Fruit fly (Drosophila melanogaster): ENCODE measurements around the gene ttk.

DNA sequence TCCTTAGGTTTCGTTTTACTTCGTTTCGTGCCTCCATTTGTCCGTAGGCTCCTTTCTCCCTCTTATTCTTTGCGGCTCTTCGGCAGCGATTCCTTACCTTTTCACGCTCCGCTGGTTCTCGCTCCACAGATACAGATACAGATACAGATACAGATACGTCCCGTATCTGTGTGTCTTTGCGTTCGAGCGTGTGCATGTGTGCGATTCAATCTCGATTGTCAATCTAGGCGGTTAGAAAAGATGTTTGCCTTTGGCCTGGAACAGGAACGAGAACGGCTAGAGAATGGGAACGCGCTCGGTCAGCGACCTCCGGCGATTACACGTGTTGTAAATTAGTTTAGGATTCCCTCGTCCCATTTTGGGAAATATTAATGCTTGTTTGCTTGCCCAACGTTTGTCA lies 23.2 kb upstream of the ttk start:
- no peak for TF ChIP-seq CG8478 (optimal IDR thresholded peaks at IDR 0.05)
- TF ChIP-seq CTCF (optimal IDR thresholded peaks at IDR 0.05): no peak

Measured in S2 (cell line).